Fruit fly (Drosophila melanogaster): ENCODE results near the gene SP1029.
A peak's percentile ranks its signal among the peaks of the same experiment; 100 is the strongest.

The SP1029 gene

dm6 chr3R:29290588-29291530 is 40.6 kb upstream of the SP1029 start (continued):
- TF ChIP-seq CG10979 (tag; optimal IDR thresholded peaks at IDR 0.05) (peak; percentile 55), Dip2 (GFP tag; IDR thresholded peaks at IDR 0.05) (no peak), Drgx (GFP tag; IDR thresholded peaks at IDR 0.05) (peak; percentile 74), Dref (GFP tag; IDR thresholded peaks at IDR 0.05) (no peak), gcm (GFP tag; optimal IDR thresholded peaks at IDR 0.05) (peak; percentile 85), Ptx1 (GFP tag; IDR thresholded peaks at IDR 0.05) (peak; percentile 42; the same call in 1 of the 2 replicates), CG2120 (GFP tag; optimal IDR thresholded peaks at IDR 0.05) (no peak), CG8765 (GFP tag; IDR thresholded peaks at IDR 0.05) (peak; percentile 39; the same call in 1 of the 2 replicates), prd (optimal IDR thresholded peaks at IDR 0.05) (no peak), prd (GFP tag; IDR thresholded peaks at IDR 0.05) (peak; percentile 64; the same call in 2 of the 3 replicates), HLH54F (GFP tag; optimal IDR thresholded peaks at IDR 0.05) (no peak), kay (GFP tag; optimal IDR thresholded peaks at IDR 0.05) (no peak), CG4404 (GFP tag; IDR thresholded peaks at IDR 0.05) (peak; percentile 50; the same call in 1 of the 2 replicates), nmo (GFP tag; optimal IDR thresholded peaks at IDR 0.05) (peak; percentile 14), inv (GFP tag; IDR thresholded peaks at IDR 0.05; ENCODE audit: partially characterized antibody) (no peak), sens (GFP tag) (peak; percentile 7), CG2712 (tag; optimal IDR thresholded peaks at IDR 0.05) (peak; percentile 54), phol (tag; optimal IDR thresholded peaks at IDR 0.05) (peak; percentile 42), p53 (GFP tag; optimal IDR thresholded peaks at IDR 0.05) (no peak), unc-4 (GFP tag; IDR thresholded peaks at IDR 0.05; ENCODE audit: partially characterized antibody) (no peak), org-1 (GFP tag; optimal IDR thresholded peaks at IDR 0.05) (no peak), Gug (GFP tag; IDR thresholded peaks at IDR 0.05) (peak; percentile 4; the same call in 1 of the 4 replicates), CG11723 (GFP tag; optimal IDR thresholded peaks at IDR 0.05) (no peak), CG11456 (GFP tag; IDR thresholded peaks at IDR 0.05) (0 out of 3 replicates have a peak, but pooled peaks have one; percentile 44), E2f1 (GFP tag; IDR thresholded peaks at IDR 0.05) (0 out of 2 replicates have a peak, but pooled peaks have one; percentile 20), CG31441 (GFP tag; IDR thresholded peaks at IDR 0.05) (peak; percentile 46), kni (GFP tag; optimal IDR thresholded peaks at IDR 0.05) (no peak), chm (GFP tag; IDR thresholded peaks at IDR 0.05) (no peak), CG6791 (GFP tag; IDR thresholded peaks at IDR 0.05; ENCODE audit: partially characterized antibody) (no peak), Lhr (GFP tag; optimal IDR thresholded peaks at IDR 0.05) (no peak), aop (GFP tag; IDR thresholded peaks at IDR 0.05) (no peak), CG3726 (GFP tag; IDR thresholded peaks at IDR 0.05) (0 out of 3 replicates have a peak, but pooled peaks have one; percentile 7), HmgZ (tag; optimal IDR thresholded peaks at IDR 0.05) (no peak), CG15479 (GFP tag; optimal IDR thresholded peaks at IDR 0.05) (peak; percentile 60), tgo (GFP tag; IDR thresholded peaks at IDR 0.05) (peak; percentile 18; the same call in 1 of the 3 replicates), Blimp-1 (GFP tag; optimal IDR thresholded peaks at IDR 0.05) (peak; percentile 17), CG34376 (GFP tag; optimal IDR thresholded peaks at IDR 0.05) (no peak), CG17361 (GFP tag; IDR thresholded peaks at IDR 0.05) (0 out of 3 replicates have a peak, but pooled peaks have one; percentile 12), zfh1 (GFP tag; IDR thresholded peaks at IDR 0.05) (peak; percentile 42; the same call in 1 of the 3 replicates)
